Worm (Caenorhabditis elegans) whole organism, midembryonic: ENCODE measurements around the gene srh-207.
"Not testable (repeated sequence)": the region's sequence is repeated elsewhere in the genome, so short reads cannot be mapped to it uniquely, and the experiment has no call there.

Experiments used
- T22C8.4 ChIP-seq: fragments of 200-800 bp; sonication (Bioruptor generic); IDR thresholded peaks from 2 replicates; pipeline ENCODE4 v1.3.6; 2022; ENCODE audit warnings: missing genetic modification characterization, missing compliant biosample characterization
- cog-1 ChIP-seq: sonication (generic microtip); optimal IDR thresholded peaks from 2 replicates; lab custom pipeline; 2016; ENCODE audit warnings: missing genetic modification characterization, missing compliant biosample characterization
- flt-1 ChIP-seq: fragments of 200-800 bp; sonication (Bioruptor generic); IDR thresholded peaks from 2 replicates; pipeline ENCODE4 v1.3.6; 2022; ENCODE audit warnings: missing genetic modification characterization, missing compliant biosample characterization
- klf-2 ChIP-seq: fragments of 200-800 bp; sonication (Bioruptor generic); conservative IDR thresholded peaks from 2 replicates; pipeline ENCODE4 v1.3.6; 2022; ENCODE audit warnings: missing genetic modification reagents, missing genetic modification characterization, missing compliant biosample characterization
- med-1 ChIP-seq: sonication (generic microtip); optimal IDR thresholded peaks from 2 replicates; lab custom pipeline; 2017; ENCODE audit warnings: missing genetic modification characterization, mild to moderate bottlenecking, missing compliant biosample characterization, antibody characterized with exemption, missing genetic modification reagents; ENCODE audit not compliant: insufficient read depth
- ref-1 ChIP-seq: fragments of 200-800 bp; sonication (Bioruptor generic); conservative IDR thresholded peaks from 2 replicates; pipeline ENCODE4 v1.3.6; 2022; ENCODE audit warnings: missing genetic modification reagents, missing genetic modification characterization, missing compliant biosample characterization
- tab-1 ChIP-seq: fragments of 200-800 bp; sonication (Bioruptor generic); IDR thresholded peaks from 2 replicates; pipeline ENCODE4 v1.3.6; 2022; ENCODE audit warnings: missing genetic modification characterization, missing compliant biosample characterization
- ztf-23 ChIP-seq: fragments of 200-800 bp; sonication (Bioruptor generic); IDR thresholded peaks from 2 replicates; pipeline ENCODE4 v1.3.6; 2022; ENCODE audit warnings: missing genetic modification reagents, missing genetic modification characterization, missing compliant biosample characterization
- ztf-29 ChIP-seq: fragments of 200-800 bp; sonication (Bioruptor generic); IDR thresholded peaks from 2 replicates; pipeline ENCODE4 v1.3.6; 2022; ENCODE audit warnings: missing genetic modification reagents, missing genetic modification characterization, missing compliant biosample characterization

The srh-207 gene

DNA sequence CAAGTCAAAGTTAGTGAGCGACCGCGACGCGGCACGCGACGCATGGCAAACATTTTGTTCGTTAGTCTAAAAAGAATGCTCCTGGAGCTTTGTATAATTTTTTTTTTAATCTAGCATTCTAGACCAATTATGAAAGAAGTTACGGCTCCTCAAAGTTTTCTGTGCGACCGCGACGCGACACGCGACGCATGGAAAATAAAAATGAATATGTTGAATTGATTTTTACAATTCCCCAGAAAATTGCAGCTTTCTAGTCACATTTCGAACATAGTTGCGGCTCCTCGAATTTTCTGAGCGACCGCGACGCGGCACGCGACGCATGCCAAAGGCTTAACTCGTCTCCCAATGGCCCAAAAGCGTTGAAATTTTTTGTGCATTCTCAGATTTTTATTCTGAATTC lies 14.4 kb upstream of the srh-207 start, which contains the start of gene ZK262.4:
TSS of gene ZK262.4 (minus strand) at position 101 of the 400 bp plus-strand sequence.
- TF ChIP-seq tab-1 (GFP tag; lab: Robert Waterston, UW): no peak
- no peak for TF ChIP-seq flt-1
- no peak for TF ChIP-seq klf-2
- no peak for TF ChIP-seq ztf-29 (GFP tag; lab: Robert Waterston, UW)
- TF ChIP-seq med-1 (GFP tag; lab: Kevin White, UChicago): no peak
- TF ChIP-seq ztf-23 (GFP tag; lab: Robert Waterston, UW): no peak
- TF ChIP-seq cog-1 (tag; lab: Kevin White, UChicago): no peak
- no peak for TF ChIP-seq T22C8.4 (GFP tag; lab: Robert Waterston, UW)
- no peak for TF ChIP-seq ref-1 (GFP tag; lab: Robert Waterston, UW)

DNA sequence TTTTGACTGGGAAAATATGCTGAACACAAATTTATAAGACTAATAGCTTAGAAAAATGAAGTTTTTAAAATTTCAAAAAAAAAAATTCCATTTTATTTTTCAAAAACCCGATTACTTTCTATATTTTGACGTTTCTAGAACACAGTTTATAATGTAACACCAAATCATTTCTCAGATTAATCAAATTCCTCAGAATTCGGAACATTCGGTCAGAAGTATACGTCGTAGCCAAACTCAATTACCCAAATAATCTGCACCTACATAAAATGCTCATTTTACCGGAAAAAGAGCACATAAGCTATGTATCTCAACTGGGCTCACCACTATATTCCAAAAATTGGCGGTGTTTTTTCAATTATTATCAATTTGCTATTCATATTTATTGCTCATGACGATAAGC lies 10.8 kb upstream of the srh-207 start, which contains the start of gene srj-26:
TSS of gene srj-26 (plus strand) at position 301 of the 400 bp plus-strand sequence.
- TF ChIP-seq ztf-29 (GFP tag; lab: Robert Waterston, UW): no peak
- no peak for TF ChIP-seq flt-1
- no peak for TF ChIP-seq tab-1 (GFP tag; lab: Robert Waterston, UW)
- TF ChIP-seq ref-1 (GFP tag; lab: Robert Waterston, UW): no peak
- no peak for TF ChIP-seq ztf-23 (GFP tag; lab: Robert Waterston, UW)
- no peak for TF ChIP-seq klf-2
- TF ChIP-seq T22C8.4 (GFP tag; lab: Robert Waterston, UW): no peak
- TF ChIP-seq cog-1 (tag; lab: Kevin White, UChicago): no peak
- no peak for TF ChIP-seq med-1 (GFP tag; lab: Kevin White, UChicago)

DNA sequence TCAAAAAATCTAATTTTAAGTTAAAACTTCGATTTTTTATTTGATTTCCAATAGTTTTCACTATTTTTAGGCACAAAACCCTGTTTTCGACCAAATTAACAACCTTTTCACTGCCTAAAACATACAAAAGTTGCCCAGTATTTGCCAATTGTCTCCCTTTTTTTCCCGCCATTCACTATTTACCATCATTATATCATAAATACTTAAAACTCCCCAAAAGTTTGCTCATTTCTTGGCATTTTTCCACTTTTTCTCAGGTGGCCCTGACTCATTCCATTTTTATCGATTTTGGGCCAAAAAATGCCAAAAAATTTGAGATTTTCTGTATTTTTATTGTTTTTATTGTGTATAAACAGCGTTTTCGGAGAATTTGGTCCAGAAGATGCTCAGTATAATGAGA lies 4.0 kb upstream of the srh-207 start, which contains the start of gene txt-8:
TSS of gene txt-8 (plus strand) at position 301 of the 400 bp plus-strand sequence.
- no peak for TF ChIP-seq tab-1 (GFP tag; lab: Robert Waterston, UW)
- TF ChIP-seq med-1 (GFP tag; lab: Kevin White, UChicago): no peak
- TF ChIP-seq ztf-29 (GFP tag; lab: Robert Waterston, UW): no peak
- TF ChIP-seq ref-1 (GFP tag; lab: Robert Waterston, UW): no peak
- no peak for TF ChIP-seq klf-2
- no peak for TF ChIP-seq cog-1 (tag; lab: Kevin White, UChicago)
- TF ChIP-seq T22C8.4 (GFP tag; lab: Robert Waterston, UW): no peak
- no peak for TF ChIP-seq ztf-23 (GFP tag; lab: Robert Waterston, UW)
- no peak for TF ChIP-seq flt-1

DNA sequence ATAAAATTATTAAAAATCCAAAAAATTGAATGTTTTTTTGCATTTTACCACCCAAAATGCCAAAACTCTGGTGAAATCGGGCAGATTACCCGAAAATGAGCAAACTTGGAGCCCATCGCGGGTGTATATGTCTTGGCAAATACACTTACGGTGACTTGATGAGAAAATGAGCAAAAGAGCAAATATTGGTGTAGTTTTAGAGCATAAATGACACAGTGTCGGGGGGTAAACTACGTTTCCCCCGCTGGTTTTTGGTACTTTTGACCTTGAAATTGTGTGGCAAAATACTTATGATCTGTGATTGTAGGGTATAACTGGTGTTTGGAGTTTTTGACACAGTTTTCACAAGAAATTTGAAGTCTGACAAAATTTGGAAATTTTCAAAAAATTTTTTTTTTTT lies 2.8 kb upstream of the srh-207 start, which contains the start of gene ZK262.2:
TSS of gene ZK262.2 (minus strand) at position 101 of the 400 bp plus-strand sequence.
- TF ChIP-seq ztf-23 (GFP tag; lab: Robert Waterston, UW) (no peak), med-1 (GFP tag; lab: Kevin White, UChicago) (no peak), tab-1 (GFP tag; lab: Robert Waterston, UW) (no peak), ztf-29 (GFP tag; lab: Robert Waterston, UW) (no peak), ref-1 (GFP tag; lab: Robert Waterston, UW) (no peak), T22C8.4 (GFP tag; lab: Robert Waterston, UW) (no peak), flt-1 (no peak), klf-2 (no peak), cog-1 (tag; lab: Kevin White, UChicago) (no peak)

DNA sequence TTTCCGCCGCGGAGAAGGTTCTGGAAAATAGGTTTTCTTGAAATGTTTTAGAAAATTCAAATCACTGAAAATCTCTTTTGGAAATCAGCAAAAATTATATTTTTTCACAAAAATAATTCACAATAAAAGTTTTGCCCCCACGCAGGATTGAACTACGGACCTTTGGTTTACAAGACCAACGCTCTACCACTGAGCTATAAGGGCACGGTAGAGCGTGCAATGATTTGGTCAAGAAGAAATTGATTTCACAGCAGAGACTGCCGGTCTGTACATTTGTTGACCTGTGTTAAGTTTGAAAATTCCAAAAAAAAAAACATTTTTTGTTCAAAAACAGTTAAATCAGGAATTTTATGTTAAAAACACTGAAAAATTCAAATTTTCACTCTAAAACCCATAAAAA lies 2.3 kb upstream of the srh-207 start:
- no peak for TF ChIP-seq cog-1 (tag; lab: Kevin White, UChicago)

DNA sequence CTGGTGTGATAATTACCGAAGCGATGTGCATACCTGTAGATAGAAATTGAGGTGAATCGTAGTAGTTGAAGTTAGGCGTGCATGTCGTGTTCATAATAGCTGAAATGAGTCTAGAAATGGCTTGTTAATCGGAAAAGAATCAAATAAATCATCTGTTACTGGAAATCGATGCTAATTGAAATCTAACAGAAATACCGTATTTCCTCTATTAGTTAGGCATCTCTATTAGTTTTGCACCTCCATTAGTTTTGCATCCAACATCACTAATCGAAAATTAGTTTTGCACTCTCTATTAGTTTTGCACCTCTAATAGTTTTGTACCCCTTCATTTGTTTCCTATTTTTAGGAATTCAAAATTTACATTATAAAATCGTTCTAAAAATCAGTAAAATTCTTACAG lies 5.3 kb downstream of the srh-207 start, which contains the start of gene srh-209:
TSS of gene srh-209 (minus strand) at position 101 of the 400 bp plus-strand sequence.
- not testable (repeated sequence) for TF ChIP-seq med-1 (GFP tag; lab: Kevin White, UChicago); ztf-29 (GFP tag; lab: Robert Waterston, UW); ztf-23 (GFP tag; lab: Robert Waterston, UW)

DNA sequence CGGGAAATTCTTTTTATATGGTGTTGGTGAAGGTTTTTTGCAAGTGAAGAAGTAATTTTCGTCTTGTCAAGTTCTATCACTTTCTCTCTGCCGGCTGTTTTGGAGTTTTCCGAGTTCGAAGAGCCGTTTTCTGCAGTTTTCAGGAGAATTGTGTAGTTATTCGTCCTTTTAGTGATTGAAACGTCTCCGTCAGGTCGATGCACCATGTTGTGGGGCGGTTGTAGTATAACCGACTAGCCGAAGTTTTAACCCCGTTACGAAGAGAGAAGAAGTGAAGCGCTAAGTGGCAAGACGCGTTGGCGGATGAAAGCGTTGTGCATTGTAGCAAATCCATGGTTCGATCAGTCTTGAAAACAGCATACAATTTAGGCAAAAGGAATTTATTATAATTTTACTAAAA lies 7.3 kb downstream of the srh-207 start:
- no peak for TF ChIP-seq ztf-23 (GFP tag; lab: Robert Waterston, UW)
- TF ChIP-seq tab-1 (GFP tag; lab: Robert Waterston, UW): no peak
- no peak for TF ChIP-seq med-1 (GFP tag; lab: Kevin White, UChicago)
- TF ChIP-seq ztf-29 (GFP tag; lab: Robert Waterston, UW): no peak
- no peak for TF ChIP-seq klf-2
- no peak for TF ChIP-seq cog-1 (tag; lab: Kevin White, UChicago)
- no peak for TF ChIP-seq T22C8.4 (GFP tag; lab: Robert Waterston, UW)
- no peak for TF ChIP-seq flt-1
- TF ChIP-seq ref-1 (GFP tag; lab: Robert Waterston, UW): no peak

DNA sequence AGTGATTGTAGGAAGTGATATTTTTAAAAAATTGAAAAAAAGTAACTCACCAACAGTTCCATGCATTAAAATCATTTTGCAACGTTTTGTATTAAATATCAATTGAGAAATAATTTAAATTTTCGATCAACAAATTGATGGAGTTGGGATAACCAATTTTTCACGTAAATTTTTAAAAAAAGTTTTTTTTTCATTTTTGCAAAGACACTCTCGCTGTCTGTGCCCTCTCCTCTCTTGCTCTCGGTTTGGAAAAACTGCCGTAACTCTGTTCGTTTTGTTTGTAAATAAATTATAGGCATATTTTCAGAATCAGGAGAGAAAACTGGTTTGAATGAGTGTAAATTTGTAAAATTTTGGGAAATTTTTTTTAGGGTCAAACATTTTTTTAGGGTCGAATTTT lies 12.2 kb downstream of the srh-207 start, which contains the start of gene Y51A2B.16:
TSS of gene Y51A2B.16 (minus strand) at position 101 of the 400 bp plus-strand sequence.
- TF ChIP-seq klf-2 (no peak), ref-1 (GFP tag; lab: Robert Waterston, UW) (no peak), ztf-23 (GFP tag; lab: Robert Waterston, UW) (no peak), cog-1 (tag; lab: Kevin White, UChicago) (no peak), tab-1 (GFP tag; lab: Robert Waterston, UW) (no peak), ztf-29 (GFP tag; lab: Robert Waterston, UW) (no peak), med-1 (GFP tag; lab: Kevin White, UChicago) (no peak), T22C8.4 (GFP tag; lab: Robert Waterston, UW) (no peak), flt-1 (no peak)

DNA sequence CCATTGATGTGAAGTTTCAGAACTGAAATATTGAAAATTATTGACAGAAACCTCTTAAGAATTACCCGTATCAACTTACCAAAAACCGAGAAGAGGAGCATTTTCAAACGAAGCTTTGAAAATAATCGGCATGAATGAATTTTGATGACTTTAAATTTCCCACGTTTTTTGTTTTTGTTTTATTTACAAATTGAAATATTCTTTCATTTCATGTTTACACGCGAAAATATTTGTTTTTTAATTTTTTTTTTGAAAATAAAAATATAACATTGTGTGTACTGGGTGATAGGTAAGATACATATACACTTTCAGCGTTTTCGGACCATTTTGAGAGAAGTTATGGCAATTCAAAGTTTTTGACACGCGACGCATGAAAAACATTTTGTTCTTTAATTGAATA lies 14.4 kb downstream of the srh-207 start, which contains the start of gene Y51A2B.9:
TSS of gene Y51A2B.9 (minus strand) at position 101 of the 400 bp plus-strand sequence.
- TF ChIP-seq T22C8.4 (GFP tag; lab: Robert Waterston, UW) (no peak), ref-1 (GFP tag; lab: Robert Waterston, UW) (no peak), med-1 (GFP tag; lab: Kevin White, UChicago) (no peak), klf-2 (no peak), tab-1 (GFP tag; lab: Robert Waterston, UW) (no peak), ztf-23 (GFP tag; lab: Robert Waterston, UW) (no peak), cog-1 (tag; lab: Kevin White, UChicago) (no peak), ztf-29 (GFP tag; lab: Robert Waterston, UW) (no peak)
